Fruit fly (Drosophila melanogaster): ENCODE results near the gene shv.

- TF ChIP-seq CTCF (optimal IDR thresholded peaks at IDR 0.05) (no peak), CG8478 (optimal IDR thresholded peaks at IDR 0.05) (no peak)
Observed at dm6 chr2L:451705-452472, 1.0 kb upstream of the shv start.

Data from S2 (cell line).